ENCODE assay signal across 2 fruit fly cellular contexts in genomic region chrX:14265149-14265548, dm6.
TF ChIP-seq lines count a peak whose summit lies in the region.

No protein-coding gene starts in this region.

- TF ChIP-seq CTCF in whole organism, embryonic (GFP tag; optimal IDR thresholded peaks at IDR 0.05; lab: Kevin White, UChicago), result no peak

TF ChIP-seq in whole organism, embryonic, 481 proteins besides CTCF, POLR2A, EP300 and RAD21:
- TF ChIP-seq ftz-f1 (GFP tag; optimal IDR thresholded peaks at IDR 0.05; lab: Kevin White, UChicago) (no peak), schlank (tag; optimal IDR thresholded peaks at IDR 0.05; lab: Kevin White, UChicago) (no peak), CG10267 (tag; optimal IDR thresholded peaks at IDR 0.05; lab: Kevin White, UChicago) (peak; percentile 61), sens (GFP tag; lab: Kevin White, UChicago) (peak; percentile 30), stwl (tag; optimal IDR thresholded peaks at IDR 0.05; lab: Kevin White, UChicago) (peak; percentile 97)
TF ChIP-seq in whole organism, embryonic: peak in this region for 3.

TF ChIP-seq in whole organism, wandering third instar larva, 38 proteins besides CTCF, POLR2A, EP300 and RAD21:
- TF ChIP-seq Jra (GFP tag; optimal IDR thresholded peaks at IDR 0.05; lab: Kevin White, UChicago) (no peak), Dfd (GFP tag; optimal IDR thresholded peaks at IDR 0.05; lab: Kevin White, UChicago) (peak; percentile 11)

Comparison
In these comparisons a context has a peak if more than half of its experiments do, and no peak if none do; other contexts are left out.
1. Of the 10 proteins assayed by ChIP-seq in both whole organism, embryonic and whole organism, wandering third instar larva: peak only in whole organism, embryonic: none; only in whole organism, wandering third instar larva: Dfd; in both: none; in neither: 9.